Fruit fly (Drosophila melanogaster): ENCODE data around the gene Qsox4.
A peak's percentile ranks its signal among the peaks of the same experiment; 100 is the strongest.

The Qsox4 gene

dm6 chr3R:23752728-23753127 lies 50.2 kb downstream of the Qsox4 start, which contains the start of the genes RanBP3 and Rpt5 (continued):
- TF ChIP-seq nom (GFP tag; optimal IDR thresholded peaks at IDR 0.05), result peak; percentile 62
- no peak for TF ChIP-seq sqz (GFP tag; optimal IDR thresholded peaks at IDR 0.05)
- peak in 1 of 2 experiments; percentile 15 for TF ChIP-seq insv (GFP tag; optimal IDR thresholded peaks at IDR 0.05)
- TF ChIP-seq CG1529 (GFP tag; optimal IDR thresholded peaks at IDR 0.05), result no peak
- TF ChIP-seq Oli (tag; optimal IDR thresholded peaks at IDR 0.05), result no peak
- no peak for TF ChIP-seq Elba2 (GFP tag; optimal IDR thresholded peaks at IDR 0.05)
- TF ChIP-seq Bgb (GFP tag; IDR thresholded peaks at IDR 0.05; ENCODE audit: partially characterized antibody), result peak; percentile 90
- TF ChIP-seq CG10654 (GFP tag; optimal IDR thresholded peaks at IDR 0.05), result no peak
- peak; percentile 75; the same call in 2 of the 3 replicates for TF ChIP-seq ci (GFP tag; IDR thresholded peaks at IDR 0.05)
- no peak for TF ChIP-seq croc (GFP tag; conservative IDR thresholded peaks at IDR 0.05)
- peak; percentile 52 for TF ChIP-seq CG11398 (GFP tag; optimal IDR thresholded peaks at IDR 0.05)
- peak; percentile 75 for TF ChIP-seq ato (GFP tag; IDR thresholded peaks at IDR 0.05; ENCODE audit: partially characterized antibody)
- peak; percentile 61 for TF ChIP-seq fu2 (GFP tag; optimal IDR thresholded peaks at IDR 0.05)
- peak; percentile 60 for TF ChIP-seq Bteb2 (GFP tag; optimal IDR thresholded peaks at IDR 0.05)
- no peak for TF ChIP-seq CG10959 (GFP tag; IDR thresholded peaks at IDR 0.05)
- no peak for TF ChIP-seq hkb (optimal IDR thresholded peaks at IDR 0.05)
- 0 out of 2 replicates have a peak, but pooled peaks have one; percentile 20 for TF ChIP-seq hkb (GFP tag; IDR thresholded peaks at IDR 0.05)
- TF ChIP-seq ro (GFP tag; IDR thresholded peaks at IDR 0.05), result no peak
- TF ChIP-seq Optix (GFP tag; IDR thresholded peaks at IDR 0.05), result no peak
- TF ChIP-seq H15 (GFP tag; IDR thresholded peaks at IDR 0.05), result peak; percentile 6; the same call in 1 of the 3 replicates
- peak; percentile 89 for TF ChIP-seq MESR4 (GFP tag; optimal IDR thresholded peaks at IDR 0.05)
- TF ChIP-seq Meics (GFP tag; optimal IDR thresholded peaks at IDR 0.05), result no peak
- TF ChIP-seq Jarid2 (GFP tag; optimal IDR thresholded peaks at IDR 0.05), result no peak
- TF ChIP-seq lmd (GFP tag; IDR thresholded peaks at IDR 0.05), result peak; percentile 8; the same call in 1 of the 2 replicates
- peak; percentile 51; the same call in 1 of the 2 replicates for TF ChIP-seq CG17612 (GFP tag; IDR thresholded peaks at IDR 0.05)
- TF ChIP-seq BEAF-32 (GFP tag; optimal IDR thresholded peaks at IDR 0.05), result peak; percentile 82
- peak; percentile 52 for TF ChIP-seq Side (GFP tag; optimal IDR thresholded peaks at IDR 0.05)
- TF ChIP-seq slp2 (GFP tag; optimal IDR thresholded peaks at IDR 0.05), result peak; percentile 0
- peak; percentile 96 for TF ChIP-seq Med (GFP tag)
- no peak for TF ChIP-seq Nf-YB (GFP tag; optimal IDR thresholded peaks at IDR 0.05)
- TF ChIP-seq wor (GFP tag; IDR thresholded peaks at IDR 0.05), result no peak
- no peak for TF ChIP-seq CG2889 (GFP tag; IDR thresholded peaks at IDR 0.05)
- TF ChIP-seq gsb (GFP tag; IDR thresholded peaks at IDR 0.05), result no peak
- TF ChIP-seq luna (GFP tag; optimal IDR thresholded peaks at IDR 0.05), result peak; percentile 69
- no peak for TF ChIP-seq pan (optimal IDR thresholded peaks at IDR 0.05)
- TF ChIP-seq pan (GFP tag; optimal IDR thresholded peaks at IDR 0.05 in 1 of 2, IDR thresholded peaks at IDR 0.05 in 1 of 2), result no peak
- peak; percentile 71 for TF ChIP-seq HLH54F (GFP tag; optimal IDR thresholded peaks at IDR 0.05)
- TF ChIP-seq bigmax (GFP tag; optimal IDR thresholded peaks at IDR 0.05), result no peak
- peak; percentile 90 for TF ChIP-seq CG6791 (GFP tag; IDR thresholded peaks at IDR 0.05; ENCODE audit: partially characterized antibody)
- peak; percentile 5 for TF ChIP-seq Bdp1 (GFP tag; optimal IDR thresholded peaks at IDR 0.05)
- TF ChIP-seq CG6683 (GFP tag; optimal IDR thresholded peaks at IDR 0.05), result peak; percentile 33
- no peak for TF ChIP-seq CG7928 (GFP tag; optimal IDR thresholded peaks at IDR 0.05)
- TF ChIP-seq amos (GFP tag; IDR thresholded peaks at IDR 0.05; ENCODE audit: partially characterized antibody), result peak; percentile 86
- TF ChIP-seq CG6854 (GFP tag; optimal IDR thresholded peaks at IDR 0.05), result no peak
- no peak for TF ChIP-seq CG18476 (GFP tag; optimal IDR thresholded peaks at IDR 0.05)
- TF ChIP-seq CG7745 (tag; optimal IDR thresholded peaks at IDR 0.05), result no peak
- TF ChIP-seq CG8359 (GFP tag; optimal IDR thresholded peaks at IDR 0.05; ENCODE audit: borderline replicate concordance), result no peak
- no peak for TF ChIP-seq tap (tag; optimal IDR thresholded peaks at IDR 0.05)
- peak; percentile 66 for TF ChIP-seq Doc3 (GFP tag; IDR thresholded peaks at IDR 0.05; ENCODE audit: partially characterized antibody)
- TF ChIP-seq Ptx1 (GFP tag; IDR thresholded peaks at IDR 0.05), result 0 out of 2 replicates have a peak, but pooled peaks have one; percentile 9
- TF ChIP-seq CG33213 (GFP tag; optimal IDR thresholded peaks at IDR 0.05), result peak; percentile 61

Data from whole organism, embryonic.